Worm (Caenorhabditis elegans) whole organism, L4 larva: ENCODE results near the gene gei-14.
A peak's percentile ranks its signal among the peaks of the same experiment; 100 is the strongest.

Experiments used
- D1046.2 ChIP-seq: fragments of 200-800 bp; sonication (Bioruptor generic); IDR thresholded peaks from 2 replicates; pipeline ENCODE4 v1.3.6; 2022; ENCODE audit warnings: missing genetic modification characterization, missing compliant biosample characterization
- F10B5.3 ChIP-seq: sonication (generic microtip); optimal IDR thresholded peaks from 2 replicates; lab custom pipeline; 2016; ENCODE audit warnings: mild to moderate bottlenecking, missing genetic modification characterization, missing compliant biosample characterization
- F44E2.7 ChIP-seq: fragments of 200-800 bp; sonication (Bioruptor generic); IDR thresholded peaks from 2 replicates; pipeline ENCODE4 v2.1.2; 2022; ENCODE audit warnings: missing genetic modification characterization, missing compliant biosample characterization
- Y105C5A.15 ChIP-seq: fragments of 200-800 bp; sonication (Bioruptor generic); IDR thresholded peaks from 2 replicates; pipeline ENCODE4 v1.3.6; 2022; ENCODE audit warnings: missing genetic modification characterization, missing compliant biosample characterization
- aha-1 ChIP-seq: fragments of 150-350 bp; peaks from one replicate; lab custom pipeline; 2014; ENCODE audit warnings: missing biosample characterization, missing genetic modification characterization
- ceh-44 ChIP-seq: fragments of 200-800 bp; sonication (Bioruptor generic); IDR thresholded peaks from 2 replicates; pipeline ENCODE4 v1.3.6; 2022; ENCODE audit warnings: missing genetic modification reagents, missing genetic modification characterization, missing compliant biosample characterization
- ceh-62 ChIP-seq: sonication (generic microtip); optimal IDR thresholded peaks from 2 replicates; lab custom pipeline; 2017; ENCODE audit warnings: missing biosample characterization, missing genetic modification characterization
- daf-12 ChIP-seq: fragments of 150-350 bp; optimal IDR thresholded peaks from 2 replicates; lab custom pipeline; 2014; ENCODE audit warnings: missing biosample characterization, missing genetic modification reagents, missing genetic modification characterization
- daf-16 ChIP-seq, 3 experiments: sonication (generic microtip); optimal IDR thresholded peaks; 2 replicates each; lab custom pipeline; 2016 to 2017; ENCODE audit warnings: missing genetic modification characterization in 3 of 3, missing genetic modification reagents in 3 of 3, mild to moderate bottlenecking in 2 of 3, missing compliant biosample characterization in 2 of 3, missing biosample characterization in 1 of 3, moderate library complexity in 1 of 3
- daf-19 ChIP-seq: fragments of 200-800 bp; sonication (Bioruptor generic); conservative IDR thresholded peaks from 2 replicates; pipeline ENCODE4 v1.3.6; 2022; ENCODE audit warnings: missing genetic modification characterization, missing compliant biosample characterization
- dmd-6 ChIP-seq: fragments of 200-800 bp; sonication (Bioruptor generic); IDR thresholded peaks from 2 replicates; pipeline ENCODE4 v1.3.6; 2022; ENCODE audit warnings: missing genetic modification reagents, missing genetic modification characterization, missing compliant biosample characterization
- dpl-1 ChIP-seq: fragments of 150-350 bp; optimal IDR thresholded peaks from 2 replicates; lab custom pipeline; 2014; ENCODE audit warnings: missing biosample characterization, missing genetic modification reagents, missing genetic modification characterization
- duxl-1 ChIP-seq: sonication (generic microtip); optimal IDR thresholded peaks from 2 replicates; lab custom pipeline; 2016; ENCODE audit warnings: mild to moderate bottlenecking, missing genetic modification characterization, moderate library complexity, missing compliant biosample characterization; ENCODE audit not compliant: poor library complexity
- dve-1 ChIP-seq: sonication (generic microtip); optimal IDR thresholded peaks from 2 replicates; lab custom pipeline; 2017; ENCODE audit warnings: antibody characterized with exemption, mild to moderate bottlenecking, missing genetic modification characterization, missing compliant biosample characterization; ENCODE audit not compliant: insufficient read depth
- hlh-30 ChIP-seq: sonication (generic microtip); optimal IDR thresholded peaks from 2 replicates; lab custom pipeline; 2017; ENCODE audit warnings: antibody characterized with exemption, mild to moderate bottlenecking, missing genetic modification characterization, missing compliant biosample characterization; ENCODE audit not compliant: insufficient read depth
- lin-15B ChIP-seq: fragments of 150-350 bp; sonication (generic microtip); optimal IDR thresholded peaks from 3 replicates; lab custom pipeline; 2014; ENCODE audit warnings: missing biosample characterization, missing genetic modification characterization
- lin-38 ChIP-seq: fragments of 200-800 bp; sonication (Bioruptor generic); IDR thresholded peaks from 2 replicates; pipeline ENCODE4 v1.3.6; 2022; ENCODE audit warnings: missing genetic modification reagents, missing genetic modification characterization, missing compliant biosample characterization
- lir-3 ChIP-seq: sonication (generic microtip); optimal IDR thresholded peaks from 2 replicates; lab custom pipeline; 2016; ENCODE audit warnings: mild to moderate bottlenecking, missing genetic modification characterization, missing compliant biosample characterization
- lsy-2 ChIP-seq, 2 experiments: fragments of 150-350 bp in 1 of 2; sonication (generic microtip) in 1 of 2; optimal IDR thresholded peaks; 2 replicates each; lab custom pipeline; 2014 to 2017; ENCODE audit warnings: missing biosample characterization in 2 of 2, missing genetic modification characterization in 2 of 2
- mdl-1 ChIP-seq, 2 experiments: fragments of 150-350 bp in 1 of 2; sonication (generic microtip) in 1 of 2; optimal IDR thresholded peaks; 2 replicates each; lab custom pipeline; 2014 to 2017; ENCODE audit warnings: missing biosample characterization in 2 of 2, missing genetic modification characterization in 2 of 2
- mxl-3 ChIP-seq: fragments of 200-800 bp; sonication (Bioruptor generic); optimal IDR thresholded peaks from 2 replicates; lab custom pipeline; 2018; ENCODE audit warnings: mild to moderate bottlenecking, missing genetic modification characterization, missing compliant biosample characterization
- nhr-102 ChIP-seq: sonication (generic microtip); optimal IDR thresholded peaks from 2 replicates; lab custom pipeline; 2016; ENCODE audit warnings: mild to moderate bottlenecking, missing genetic modification characterization, moderate library complexity, missing compliant biosample characterization
- nhr-111 ChIP-seq: fragments of 200-800 bp; sonication (Bioruptor generic); optimal IDR thresholded peaks from 2 replicates; lab custom pipeline; 2018; ENCODE audit warnings: mild to moderate bottlenecking, missing genetic modification characterization, missing compliant biosample characterization
- nhr-28 ChIP-seq: fragments of 150-350 bp; optimal IDR thresholded peaks from 2 replicates; lab custom pipeline; 2014; ENCODE audit warnings: missing biosample characterization, missing genetic modification characterization
- nhr-6 ChIP-seq: fragments of 150-350 bp; optimal IDR thresholded peaks from 2 replicates; lab custom pipeline; 2014; ENCODE audit warnings: missing biosample characterization, missing genetic modification characterization
- pha-4 ChIP-seq, 2 experiments: fragments of 150-350 bp in 1 of 2; fragments of 200-800 bp in 1 of 2; sonication (Bioruptor generic) in 1 of 2; IDR thresholded peaks in 1 of 2; optimal IDR thresholded peaks in 1 of 2; 2 replicates each; pipeline versions ENCODE4 v1.3.6 to Lab custom; 2014 to 2022; ENCODE audit warnings: missing genetic modification characterization in 2 of 2, missing genetic modification reagents in 2 of 2, missing biosample characterization in 1 of 2, missing compliant biosample characterization in 1 of 2
- pqm-1 ChIP-seq: sonication (generic microtip); optimal IDR thresholded peaks from 2 replicates; lab custom pipeline; 2017; ENCODE audit warnings: missing biosample characterization, missing genetic modification characterization
- saeg-2 ChIP-seq: fragments of 200-800 bp; sonication (Bioruptor generic); IDR thresholded peaks from 2 replicates; pipeline ENCODE4 v1.3.6; 2022; ENCODE audit warnings: missing genetic modification reagents, missing genetic modification characterization, missing compliant biosample characterization
- skn-1 ChIP-seq: fragments of 150-350 bp; optimal IDR thresholded peaks from 2 replicates; lab custom pipeline; 2014; ENCODE audit warnings: missing biosample characterization, missing genetic modification characterization
- snpc-1.2 ChIP-seq: fragments of 200-800 bp; sonication (Bioruptor generic); IDR thresholded peaks from 2 replicates; pipeline ENCODE4 v1.3.6; 2022; ENCODE audit warnings: missing genetic modification reagents, missing genetic modification characterization, missing compliant biosample characterization
- spr-3 ChIP-seq: fragments of 200-800 bp; sonication (Bioruptor generic); optimal IDR thresholded peaks from 2 replicates; lab custom pipeline; 2018; ENCODE audit warnings: mild to moderate bottlenecking, missing genetic modification characterization, missing compliant biosample characterization
- unc-62 ChIP-seq, 3 experiments: fragments of 150-350 bp in 1 of 3; sonication (generic microtip); optimal IDR thresholded peaks in 2 of 3; peaks in 1 of 3; 1 replicate in 1 of 3; 2 replicates in 2 of 3; lab custom pipeline; 2014 to 2017; ENCODE audit warnings: missing biosample characterization in 3 of 3, missing genetic modification characterization in 3 of 3, missing genetic modification reagents in 3 of 3, missing genotype in 1 of 3
- zfp-2 ChIP-seq: sonication (generic microtip); optimal IDR thresholded peaks from 2 replicates; lab custom pipeline; 2016; ENCODE audit warnings: mild to moderate bottlenecking, missing genetic modification characterization, missing compliant biosample characterization

gei-14 gene

ce11 chrII:8225914-8226313 is 50.1 kb downstream of the gei-14 start (continued):
- TF ChIP-seq skn-1 (tag; lab: Kevin White, UChicago), result no peak
- TF ChIP-seq, all 104 proteins: peak for 4

ce11 chrII:8225347-8225746 is 50.7 kb downstream of the gei-14 start:
- TF ChIP-seq snpc-1.2 (GFP tag; lab: Robert Waterston, UW) (no peak), F44E2.7 (GFP tag; lab: Robert Waterston, UW) (no peak), lsy-2 (tag; optimal IDR thresholded peaks at IDR 0.05; lab: Kevin White, UChicago) (no peak), daf-19 (no peak), dpl-1 (no peak), nhr-102 (tag; lab: Kevin White, UChicago) (no peak), dmd-6 (GFP tag; lab: Robert Waterston, UW) (no peak), unc-62 (GFP tag; optimal IDR thresholded peaks at IDR 0.05 in 1 of 2; lab: Kevin White, UChicago) (peak in 1 of 2 experiments; percentile 75), unc-62 (tag; optimal IDR thresholded peaks at IDR 0.05; lab: Kevin White, UChicago) (no peak), nhr-28 (tag; lab: Kevin White, UChicago) (peak; percentile 76), nhr-111 (no peak), lin-15B (tag; lab: Kevin White, UChicago) (no peak), ceh-62 (tag; lab: Kevin White, UChicago) (no peak), lir-3 (tag; lab: Kevin White, UChicago) (no peak), daf-16 (GFP tag; optimal IDR thresholded peaks at IDR 0.05; lab: Kevin White, UChicago) (no peak), daf-16 (tag; optimal IDR thresholded peaks at IDR 0.05; lab: Kevin White, UChicago) (no peak), spr-3 (GFP tag; lab: Kevin White, UChicago) (no peak), dve-1 (peak; percentile 17), pqm-1 (no peak), zfp-2 (no peak), lin-38 (GFP tag; lab: Robert Waterston, UW) (no peak), ceh-44 (no peak), duxl-1 (tag; lab: Kevin White, UChicago) (no peak), daf-12 (no peak), hlh-30 (tag; lab: Kevin White, UChicago) (peak; percentile 17), pha-4 (GFP tag; IDR thresholded peaks at IDR 0.05; lab: Robert Waterston, UW) (no peak), pha-4 (tag; optimal IDR thresholded peaks at IDR 0.05; lab: Kevin White, UChicago) (no peak), mdl-1 (tag; optimal IDR thresholded peaks at IDR 0.05; lab: Kevin White, UChicago) (no peak), F10B5.3 (tag; lab: Kevin White, UChicago) (no peak), D1046.2 (no peak), Y105C5A.15 (GFP tag; lab: Robert Waterston, UW) (no peak)
- TF ChIP-seq, all 104 proteins: peak for 4

DNA sequence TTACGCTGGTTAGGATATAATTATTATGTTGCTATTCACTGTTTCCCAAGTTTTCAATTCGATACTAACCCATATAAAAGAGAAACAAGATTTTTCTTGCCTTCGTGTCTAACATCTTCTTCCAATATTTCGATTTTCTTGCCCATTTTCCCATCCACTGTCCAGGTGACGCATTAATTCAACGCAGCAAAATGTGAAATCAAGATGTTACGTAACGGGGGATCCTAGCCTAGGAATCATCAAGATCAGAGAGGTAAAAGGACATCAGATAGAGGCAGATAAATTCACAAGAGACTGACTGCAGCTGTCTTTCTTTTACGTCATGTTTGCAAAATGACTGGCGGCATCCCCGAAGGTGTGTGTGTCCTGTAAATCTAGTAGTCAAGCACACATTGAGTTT is 51.4 kb downstream of the gei-14 start:
- TF ChIP-seq aha-1 (tag; lab: Kevin White, UChicago) (peak; percentile 13), unc-62 (GFP tag; optimal IDR thresholded peaks at IDR 0.05 in 1 of 2; lab: Kevin White, UChicago) (peak in 1 of 2 experiments; percentile 99), unc-62 (tag; optimal IDR thresholded peaks at IDR 0.05; lab: Kevin White, UChicago) (no peak), mxl-3 (GFP tag; lab: Kevin White, UChicago) (no peak), nhr-6 (no peak)

DNA sequence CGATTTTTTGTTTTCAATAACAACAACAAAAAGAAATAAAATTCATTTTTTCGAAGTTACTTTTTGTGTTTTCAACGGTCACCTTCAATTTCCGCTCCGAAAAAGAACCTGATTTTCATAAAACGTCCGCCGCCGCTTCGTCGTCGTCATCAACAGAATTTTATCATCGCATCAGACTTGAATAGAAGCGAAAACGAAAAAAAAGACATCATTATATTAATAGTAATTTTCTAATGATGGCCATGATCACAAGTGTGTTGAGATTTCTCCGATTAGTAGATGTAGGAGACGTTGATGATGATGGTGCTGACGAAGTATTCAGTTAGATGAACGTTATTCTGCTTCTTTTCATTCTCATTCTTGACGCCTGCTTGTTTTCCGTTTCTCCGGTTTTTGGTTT is 52.1 kb downstream of the gei-14 start:
- TF ChIP-seq unc-62 (GFP tag; optimal IDR thresholded peaks at IDR 0.05 in 1 of 2; lab: Kevin White, UChicago), result peak in 1 of 2 experiments; percentile 83
- TF ChIP-seq unc-62 (tag; optimal IDR thresholded peaks at IDR 0.05; lab: Kevin White, UChicago), result no peak
- no peak for TF ChIP-seq saeg-2 (GFP tag; lab: Robert Waterston, UW)
- TF ChIP-seq, all 104 proteins: peak for 1
